Worm (Caenorhabditis elegans) whole organism, young adult: ENCODE data around the gene fmo-4.

Source experiments
- B0035.1 ChIP-seq: sonication (generic microtip); optimal IDR thresholded peaks from 2 replicates; lab custom pipeline; 2016; ENCODE audit warnings: missing genetic modification characterization, mild to moderate bottlenecking, missing compliant biosample characterization, missing genotype, missing genetic modification reagents
- F22D6.2 ChIP-seq: sonication (generic microtip); optimal IDR thresholded peaks from 2 replicates; lab custom pipeline; 2016; ENCODE audit warnings: mild to moderate bottlenecking, missing genetic modification characterization, missing compliant biosample characterization
- F23B12.7 ChIP-seq: sonication (generic microtip); optimal IDR thresholded peaks from 2 replicates; lab custom pipeline; 2017; ENCODE audit warnings: missing genetic modification characterization, mild to moderate bottlenecking, missing compliant biosample characterization, antibody characterized with exemption, moderate library complexity; ENCODE audit not compliant: insufficient read depth
- F39B2.1 ChIP-seq: fragments of 200-800 bp; sonication (Bioruptor generic); IDR thresholded peaks from 2 replicates; pipeline ENCODE4 v1.3.6; 2022; ENCODE audit warnings: missing genetic modification reagents, missing genetic modification characterization, missing compliant biosample characterization
- F49E8.2 ChIP-seq: sonication (generic microtip); optimal IDR thresholded peaks from 3 replicates; lab custom pipeline; 2017; ENCODE audit warnings: missing genetic modification characterization, mild to moderate bottlenecking, missing compliant biosample characterization, antibody characterized with exemption, moderate library complexity; ENCODE audit not compliant: insufficient read depth
- K11D2.4 ChIP-seq: fragments of 200-800 bp; sonication (Bioruptor generic); IDR thresholded peaks from 2 replicates; pipeline ENCODE4 v1.3.6; 2022; ENCODE audit warnings: missing genetic modification reagents, missing genetic modification characterization, missing compliant biosample characterization
- ZK185.1 ChIP-seq: sonication (generic microtip); optimal IDR thresholded peaks from 2 replicates; lab custom pipeline; 2016; ENCODE audit warnings: mild to moderate bottlenecking, missing genetic modification characterization, missing compliant biosample characterization; ENCODE audit not compliant: poor library complexity, severe bottlenecking
- aptf-2 ChIP-seq: fragments of 200-800 bp; sonication (Bioruptor generic); conservative IDR thresholded peaks from 2 replicates; pipeline ENCODE4 v1.3.6; 2022; ENCODE audit warnings: missing genetic modification reagents, missing genetic modification characterization, missing compliant biosample characterization
- attf-6 ChIP-seq: fragments of 200-800 bp; sonication (Bioruptor generic); IDR thresholded peaks from 2 replicates; pipeline ENCODE4 v1.3.6; 2022; ENCODE audit warnings: missing genetic modification reagents, missing genetic modification characterization, missing compliant biosample characterization
- bed-1 ChIP-seq: fragments of 200-800 bp; sonication (Bioruptor generic); IDR thresholded peaks from 2 replicates; pipeline ENCODE4 v1.3.6; 2022; ENCODE audit warnings: missing genetic modification reagents, missing genetic modification characterization, missing compliant biosample characterization
- cebp-2 ChIP-seq: fragments of 200-800 bp; sonication (Bioruptor generic); IDR thresholded peaks from 2 replicates; pipeline ENCODE4 v1.3.6; 2022; ENCODE audit warnings: missing genetic modification characterization, missing compliant biosample characterization
- ceh-91 ChIP-seq: fragments of 200-800 bp; sonication (Bioruptor generic); IDR thresholded peaks from 2 replicates; pipeline ENCODE4 v1.3.6; 2022; ENCODE audit warnings: missing genetic modification reagents, missing genetic modification characterization, missing compliant biosample characterization
- dpff-1 ChIP-seq: sonication (generic microtip); optimal IDR thresholded peaks from 2 replicates; lab custom pipeline; 2017; ENCODE audit warnings: mild to moderate bottlenecking, missing genetic modification characterization, missing compliant biosample characterization
- egl-18 ChIP-seq: fragments of 200-800 bp; sonication (Bioruptor generic); IDR thresholded peaks from 2 replicates; pipeline ENCODE4 v1.3.6; 2022; ENCODE audit warnings: missing genetic modification reagents, missing genetic modification characterization, missing compliant biosample characterization
- ekl-4 ChIP-seq: fragments of 200-800 bp; sonication (Bioruptor generic); IDR thresholded peaks from 2 replicates; pipeline ENCODE4 v1.3.6; 2022; ENCODE audit warnings: missing genetic modification reagents, missing genetic modification characterization, missing compliant biosample characterization
- him-1 ChIP-seq: sonication (generic microtip); optimal IDR thresholded peaks from 2 replicates; lab custom pipeline; 2016; ENCODE audit warnings: missing genotype, missing genetic modification reagents, missing genetic modification characterization, missing compliant biosample characterization
- hrde-1 ChIP-seq: sonication (generic microtip); optimal IDR thresholded peaks from 2 replicates; lab custom pipeline; 2016; ENCODE audit warnings: missing genetic modification characterization, mild to moderate bottlenecking, missing compliant biosample characterization, moderate library complexity, missing genotype, missing genetic modification reagents, borderline replicate concordance
- hsf-1 ChIP-seq: fragments of 200-800 bp; sonication (Bioruptor generic); IDR thresholded peaks from 2 replicates; pipeline ENCODE4 v1.3.6; 2022; ENCODE audit warnings: missing genetic modification reagents, missing genetic modification characterization, missing compliant biosample characterization
- let-607 ChIP-seq, 2 experiments: fragments of 200-800 bp in 1 of 2; sonication (Bioruptor generic) in 1 of 2; sonication (generic microtip) in 1 of 2; optimal IDR thresholded peaks; 2 replicates each; lab custom pipeline; 2016 to 2018; ENCODE audit warnings: mild to moderate bottlenecking in 2 of 2, missing compliant biosample characterization in 2 of 2, missing genetic modification characterization in 2 of 2, moderate library complexity in 2 of 2, missing genotype in 1 of 2
- lin-54 ChIP-seq: fragments of 200-800 bp; sonication (Bioruptor generic); optimal IDR thresholded peaks from 2 replicates; lab custom pipeline; 2018; ENCODE audit warnings: mild to moderate bottlenecking, missing genetic modification characterization, missing compliant biosample characterization
- lsl-1 ChIP-seq: fragments of 200-800 bp; sonication (Bioruptor generic); optimal IDR thresholded peaks from 2 replicates; lab custom pipeline; 2018; ENCODE audit warnings: mild to moderate bottlenecking, missing genetic modification characterization, moderate library complexity, missing compliant biosample characterization
- mxl-1 ChIP-seq: sonication (generic microtip); optimal IDR thresholded peaks from 2 replicates; lab custom pipeline; 2016; ENCODE audit warnings: missing genetic modification characterization, missing compliant biosample characterization
- nfyb-1 ChIP-seq: fragments of 200-800 bp; sonication (Bioruptor generic); IDR thresholded peaks from 2 replicates; pipeline ENCODE4 v1.3.6; 2022; ENCODE audit warnings: missing genetic modification reagents, missing genetic modification characterization, missing compliant biosample characterization
- rcor-1 ChIP-seq: fragments of 200-800 bp; sonication (Bioruptor generic); IDR thresholded peaks from 2 replicates; pipeline ENCODE4 v1.3.6; 2022; ENCODE audit warnings: missing genetic modification reagents, missing genetic modification characterization, missing compliant biosample characterization
- rec-8 ChIP-seq, 2 experiments: sonication (generic microtip); optimal IDR thresholded peaks; 2 replicates each; lab custom pipeline; 2016; ENCODE audit warnings: mild to moderate bottlenecking in 2 of 2, missing genetic modification characterization in 2 of 2, missing genetic modification reagents in 2 of 2, missing genotype in 2 of 2, missing biosample characterization in 1 of 2, missing compliant biosample characterization in 1 of 2, moderate library complexity in 1 of 2
- rpc-1 ChIP-seq, 2 experiments: fragments of 150-350 bp in 1 of 2; sonication (generic microtip) in 1 of 2; optimal IDR thresholded peaks; 2 replicates each; lab custom pipeline; 2014 to 2018; ENCODE audit warnings: missing biosample characterization in 1 of 2, missing genetic modification characterization in 1 of 2, missing genetic modification reagents in 1 of 2, missing genotype in 1 of 2
- sdz-38 ChIP-seq: sonication (generic microtip); optimal IDR thresholded peaks from 2 replicates; lab custom pipeline; 2016; ENCODE audit warnings: missing genotype, missing genetic modification characterization, missing compliant biosample characterization
- snpc-1.1 ChIP-seq: sonication (generic microtip); optimal IDR thresholded peaks from 2 replicates; lab custom pipeline; 2017; ENCODE audit warnings: missing genetic modification characterization, mild to moderate bottlenecking, missing compliant biosample characterization, antibody characterized with exemption, moderate library complexity, missing genotype, missing genetic modification reagents; ENCODE audit not compliant: insufficient read depth
- snpc-1.3 ChIP-seq: sonication (generic microtip); optimal IDR thresholded peaks from 2 replicates; lab custom pipeline; 2017; ENCODE audit warnings: missing genetic modification characterization, mild to moderate bottlenecking, missing compliant biosample characterization, antibody characterized with exemption, moderate library complexity, missing genotype, missing genetic modification reagents; ENCODE audit not compliant: insufficient read depth
- snpc-3.4 ChIP-seq: sonication (generic microtip); optimal IDR thresholded peaks from 2 replicates; lab custom pipeline; 2017; ENCODE audit warnings: missing genetic modification characterization, mild to moderate bottlenecking, missing compliant biosample characterization, antibody characterized with exemption, moderate library complexity, missing genotype, missing genetic modification reagents
- somi-1 ChIP-seq: fragments of 200-800 bp; sonication (Bioruptor generic); optimal IDR thresholded peaks from 2 replicates; lab custom pipeline; 2018; ENCODE audit warnings: mild to moderate bottlenecking, missing genetic modification characterization, missing compliant biosample characterization
- sptf-2 ChIP-seq: fragments of 200-800 bp; sonication (Bioruptor generic); optimal IDR thresholded peaks from 2 replicates; lab custom pipeline; 2018; ENCODE audit warnings: mild to moderate bottlenecking, missing genetic modification characterization, missing compliant biosample characterization
- tbp1 ChIP-seq: fragments of 200-800 bp; sonication (Bioruptor generic); optimal IDR thresholded peaks from 2 replicates; lab custom pipeline; 2018; ENCODE audit warnings: mild to moderate bottlenecking, missing genetic modification characterization, missing compliant biosample characterization
- tlf-1 ChIP-seq: fragments of 200-800 bp; sonication (Bioruptor generic); optimal IDR thresholded peaks from 2 replicates; lab custom pipeline; 2018; ENCODE audit warnings: mild to moderate bottlenecking, missing genetic modification characterization, missing compliant biosample characterization
- zim-3 ChIP-seq: sonication (generic microtip); optimal IDR thresholded peaks from 2 replicates; lab custom pipeline; 2017; ENCODE audit warnings: mild to moderate bottlenecking, missing genetic modification characterization, moderate library complexity, missing compliant biosample characterization
- ztf-18 ChIP-seq: sonication (generic microtip); optimal IDR thresholded peaks from 2 replicates; lab custom pipeline; 2016; ENCODE audit warnings: missing genotype, mild to moderate bottlenecking, missing genetic modification characterization, missing compliant biosample characterization
- ztf-25 ChIP-seq: fragments of 200-800 bp; sonication (Bioruptor generic); IDR thresholded peaks from 2 replicates; pipeline ENCODE4 v1.3.6; 2022; ENCODE audit warnings: missing genetic modification reagents, missing genetic modification characterization, missing compliant biosample characterization
- ztf-26 ChIP-seq: sonication (generic microtip); optimal IDR thresholded peaks from 2 replicates; lab custom pipeline; 2017; ENCODE audit warnings: missing genetic modification characterization, missing compliant biosample characterization
- ztf-6 ChIP-seq: fragments of 200-800 bp; sonication (Bioruptor generic); IDR thresholded peaks from 2 replicates; pipeline ENCODE4 v1.3.6; 2022; ENCODE audit warnings: missing genetic modification reagents, missing genetic modification characterization, missing compliant biosample characterization

Gene fmo-4

ce11 chrV:13649730-13650349 lies 43.3 kb upstream of the fmo-4 start, which contains the start of gene H37A05.4 (continued):
- TF ChIP-seq egl-18 (no peak), rcor-1 (GFP tag; lab: Robert Waterston, UW) (no peak), lsl-1 (GFP tag; lab: Kevin White, UChicago) (peak; percentile 14), attf-6 (GFP tag; lab: Robert Waterston, UW) (0 out of 2 replicates have a peak, but pooled peaks have one; percentile 43), lin-54 (GFP tag; lab: Kevin White, UChicago) (peak; percentile 8), F23B12.7 (tag; lab: Kevin White, UChicago) (no peak), ztf-25 (GFP tag; lab: Robert Waterston, UW) (no peak), cebp-2 (GFP tag; lab: Robert Waterston, UW) (no peak), nfyb-1 (GFP tag; lab: Robert Waterston, UW) (peak; percentile 90), let-607 (tag; optimal IDR thresholded peaks at IDR 0.05; lab: Kevin White, UChicago) (peak in 1 of 2 experiments; percentile 12), B0035.1 (tag; lab: Kevin White, UChicago) (peak; percentile 66), him-1 (tag; lab: Kevin White, UChicago) (peak; percentile 58), tbp1 (peak; percentile 39), zim-3 (peak; percentile 84), snpc-1.1 (tag; lab: Kevin White, UChicago) (no peak), snpc-3.4 (tag; lab: Kevin White, UChicago) (no peak), rec-8 (tag; optimal IDR thresholded peaks at IDR 0.05; lab: Kevin White, UChicago) (no peak), ceh-91 (no peak), aptf-2 (GFP tag; lab: Robert Waterston, UW) (peak; percentile 96), bed-1 (GFP tag; lab: Robert Waterston, UW) (no peak), tlf-1 (peak; percentile 74), ztf-18 (tag; lab: Kevin White, UChicago) (peak; percentile 13), ZK185.1 (tag; lab: Kevin White, UChicago) (no peak), ekl-4 (GFP tag; lab: Robert Waterston, UW) (peak; percentile 76), rpc-1 (optimal IDR thresholded peaks at IDR 0.05; lab: Kevin White, UChicago) (no peak), rpc-1 (tag; optimal IDR thresholded peaks at IDR 0.05; lab: Kevin White, UChicago) (no peak), F39B2.1 (GFP tag; lab: Robert Waterston, UW) (no peak), K11D2.4 (GFP tag; lab: Robert Waterston, UW) (peak; percentile 73), dpff-1 (tag; lab: Kevin White, UChicago) (peak; percentile 90), ztf-26 (tag; lab: Kevin White, UChicago) (peak; percentile 68), snpc-1.3 (tag; lab: Kevin White, UChicago) (no peak), hrde-1 (tag; lab: Kevin White, UChicago) (peak; percentile 5), F22D6.2 (tag; lab: Kevin White, UChicago) (peak; percentile 5), mxl-1 (no peak), F49E8.2 (tag; lab: Kevin White, UChicago) (no peak), sdz-38 (no peak), sptf-2 (GFP tag; lab: Kevin White, UChicago) (no peak), somi-1 (GFP tag; lab: Kevin White, UChicago) (no peak), ztf-6 (GFP tag; lab: Robert Waterston, UW) (no peak), hsf-1 (GFP tag; lab: Robert Waterston, UW) (peak; percentile 34; the same call in 1 of the 2 replicates)
